Fruit fly (Drosophila melanogaster) whole organism, embryonic: Measurements from ENCODE around the gene CG12279.

Source experiments
- CG11093 ChIP-seq: fragments of 200-800 bp; sonication (Bioruptor generic); IDR thresholded peaks from 3 replicates; pipeline ENCODE4 v1.3.6; 2022; ENCODE audit warnings: missing biosample characterization, missing genetic modification characterization
- CG12155 ChIP-seq: fragments of 200-800 bp; sonication (Bioruptor generic); optimal IDR thresholded peaks from 3 replicates; lab custom pipeline; 2016; ENCODE audit warnings: missing biosample characterization, missing genetic modification characterization
- CG1233 ChIP-seq: fragments of 200-800 bp; sonication (Bioruptor generic); optimal IDR thresholded peaks from 4 replicates; lab custom pipeline; 2018; ENCODE audit warnings: missing biosample characterization, mild to moderate bottlenecking, missing genetic modification characterization
- CG13894 ChIP-seq: fragments of 200-800 bp; sonication (Bioruptor generic); optimal IDR thresholded peaks from 3 replicates; lab custom pipeline; 2018; ENCODE audit warnings: missing biosample characterization, mild to moderate bottlenecking, missing genetic modification characterization, moderate library complexity
- CG14710 ChIP-seq: fragments of 200-800 bp; sonication (Bioruptor generic); optimal IDR thresholded peaks from 3 replicates; lab custom pipeline; 2019; ENCODE audit warnings: missing biosample characterization, mild to moderate bottlenecking, missing genetic modification characterization, moderate library complexity
- CG15514 ChIP-seq: fragments of 200-800 bp; sonication (Bioruptor generic); optimal IDR thresholded peaks from 3 replicates; lab custom pipeline; 2017; ENCODE audit warnings: missing biosample characterization, missing genetic modification characterization, mild to moderate bottlenecking, moderate library complexity, missing genetic modification reagents
- CG16815 ChIP-seq: fragments of 200-800 bp; sonication (Bioruptor generic); optimal IDR thresholded peaks from 3 replicates; lab custom pipeline; 2017; ENCODE audit warnings: missing biosample characterization, mild to moderate bottlenecking, missing genetic modification characterization
- CG17568 ChIP-seq: fragments of 200-800 bp; sonication (Bioruptor generic); optimal IDR thresholded peaks from 2 replicates; lab custom pipeline; 2018; ENCODE audit warnings: missing biosample characterization, mild to moderate bottlenecking, missing genetic modification characterization, moderate library complexity
- CG2889 ChIP-seq: fragments of 200-800 bp; sonication (Bioruptor generic); IDR thresholded peaks from 3 replicates; pipeline ENCODE4 v1.3.6; 2022; ENCODE audit warnings: missing biosample characterization, missing genetic modification characterization
- CG31441 ChIP-seq: fragments of 200-800 bp; sonication (Bioruptor generic); IDR thresholded peaks from 2 replicates; pipeline ENCODE4 v1.3.6; 2022; ENCODE audit warnings: missing biosample characterization, missing genetic modification characterization
- CG34376 ChIP-seq: fragments of 200-800 bp; sonication (Bioruptor generic); optimal IDR thresholded peaks from 2 replicates; lab custom pipeline; 2018; ENCODE audit warnings: missing biosample characterization, mild to moderate bottlenecking, missing genetic modification characterization
- CG3838 ChIP-seq: fragments of 200-800 bp; sonication (Bioruptor generic); optimal IDR thresholded peaks from 3 replicates; lab custom pipeline; 2016; ENCODE audit warnings: missing biosample characterization, missing genetic modification characterization
- CG7357 ChIP-seq: fragments of 200-800 bp; sonication (Bioruptor generic); IDR thresholded peaks from 3 replicates; pipeline ENCODE4 v1.3.6; 2022; ENCODE audit warnings: missing biosample characterization, missing genetic modification characterization
- CG7745 ChIP-seq: fragments of 200-800 bp; sonication (Bioruptor generic); optimal IDR thresholded peaks from 2 replicates; lab custom pipeline; 2018; ENCODE audit warnings: missing biosample characterization, mild to moderate bottlenecking, missing genetic modification characterization, moderate library complexity
- CG8765 ChIP-seq: fragments of 200-800 bp; sonication (Bioruptor generic); IDR thresholded peaks from 2 replicates; pipeline ENCODE4 v1.3.6; 2022; ENCODE audit warnings: missing biosample characterization, missing genetic modification characterization
- CkIIα-i1 ChIP-seq: fragments of 200-800 bp; sonication (Bioruptor generic); IDR thresholded peaks from 2 replicates; pipeline ENCODE4 v1.3.6; 2022; ENCODE audit warnings: missing biosample characterization, missing genetic modification characterization
- CrebB ChIP-seq: fragments of 200-800 bp; sonication (Bioruptor generic); optimal IDR thresholded peaks from 3 replicates; lab custom pipeline; 2018; ENCODE audit warnings: missing biosample characterization, mild to moderate bottlenecking, missing genetic modification characterization
- Dip2 ChIP-seq: fragments of 200-800 bp; sonication (Bioruptor generic); IDR thresholded peaks from 2 replicates; pipeline ENCODE4 v1.3.6; 2022; ENCODE audit warnings: missing biosample characterization, missing genetic modification characterization
- Fer3 ChIP-seq: fragments of 200-800 bp; sonication (Bioruptor generic); optimal IDR thresholded peaks from 2 replicates; lab custom pipeline; 2018; ENCODE audit warnings: missing biosample characterization, mild to moderate bottlenecking, missing genetic modification characterization, moderate library complexity
- HLH54F ChIP-seq: fragments of 200-800 bp; sonication (Bioruptor generic); optimal IDR thresholded peaks from 3 replicates; lab custom pipeline; 2016; ENCODE audit warnings: missing biosample characterization, missing genetic modification characterization
- Hr3 ChIP-seq: fragments of 200-800 bp; sonication (Bioruptor generic); optimal IDR thresholded peaks from 3 replicates; lab custom pipeline; 2016; ENCODE audit warnings: missing biosample characterization, missing genetic modification characterization
- Ravus ChIP-seq: fragments of 200-800 bp; sonication (Bioruptor generic); IDR thresholded peaks from 2 replicates; pipeline ENCODE4 v1.3.6; 2022; ENCODE audit warnings: missing biosample characterization, missing genetic modification characterization
- Usf ChIP-seq: fragments of 200-800 bp; sonication (Bioruptor generic); optimal IDR thresholded peaks from 2 replicates; lab custom pipeline; 2017; ENCODE audit warnings: missing genotype, missing biosample characterization, missing genetic modification characterization
- Vsx1 ChIP-seq: fragments of 200-800 bp; sonication (Bioruptor generic); optimal IDR thresholded peaks from 2 replicates; lab custom pipeline; 2017; ENCODE audit warnings: missing biosample characterization, mild to moderate bottlenecking, missing genetic modification characterization, missing genetic modification reagents
- danr ChIP-seq: fragments of 200-800 bp; sonication (Bioruptor generic); IDR thresholded peaks from 2 replicates; pipeline ENCODE4 v1.3.6; 2022; ENCODE audit warnings: missing biosample characterization, missing genetic modification characterization
- emc ChIP-seq: fragments of 200-800 bp; sonication (Bioruptor generic); optimal IDR thresholded peaks from 2 replicates; lab custom pipeline; 2016; ENCODE audit warnings: missing biosample characterization, missing genetic modification characterization
- fd102C ChIP-seq: fragments of 200-800 bp; sonication (Bioruptor generic); optimal IDR thresholded peaks from 2 replicates; lab custom pipeline; 2018; ENCODE audit warnings: missing biosample characterization, mild to moderate bottlenecking, missing genetic modification characterization, moderate library complexity
- fru ChIP-seq: fragments of >200 bp; optimal IDR thresholded peaks from 2 replicates; lab custom pipeline; 2017
- gro ChIP-seq: fragments of 200-800 bp; sonication (Bioruptor generic); optimal IDR thresholded peaks from 2 replicates; lab custom pipeline; 2016; ENCODE audit warnings: missing biosample characterization, missing genetic modification characterization
- ind ChIP-seq: fragments of 200-800 bp; sonication (Bioruptor generic); optimal IDR thresholded peaks from 3 replicates; lab custom pipeline; 2016; ENCODE audit warnings: missing biosample characterization, missing genetic modification characterization
- jumu ChIP-seq: fragments of 200-800 bp; sonication (Bioruptor generic); optimal IDR thresholded peaks from 3 replicates; lab custom pipeline; 2016; ENCODE audit warnings: missing biosample characterization, missing genetic modification characterization
- knrl ChIP-seq: fragments of 200-800 bp; sonication (Bioruptor generic); IDR thresholded peaks from 3 replicates; pipeline ENCODE4 v1.3.6; 2022; ENCODE audit warnings: missing biosample characterization, missing genetic modification characterization; ENCODE audit not compliant: partially characterized antibody
- lilli ChIP-seq: fragments of 200-800 bp; sonication (Bioruptor generic); optimal IDR thresholded peaks from 3 replicates; lab custom pipeline; 2016; ENCODE audit warnings: missing biosample characterization, missing genetic modification characterization
- maf-S ChIP-seq: fragments of 200-800 bp; sonication (Bioruptor generic); optimal IDR thresholded peaks from 2 replicates; lab custom pipeline; 2016; ENCODE audit warnings: missing biosample characterization, missing genetic modification characterization
- mld ChIP-seq: fragments of 200-800 bp; sonication (Bioruptor generic); IDR thresholded peaks from 3 replicates; pipeline ENCODE4 v1.3.6; 2022; ENCODE audit warnings: missing biosample characterization, missing genetic modification characterization; ENCODE audit not compliant: partially characterized antibody
- nmo ChIP-seq: fragments of 200-800 bp; sonication (Bioruptor generic); optimal IDR thresholded peaks from 2 replicates; lab custom pipeline; 2018; ENCODE audit warnings: missing biosample characterization, mild to moderate bottlenecking, missing genetic modification characterization, moderate library complexity
- odd ChIP-seq: fragments of 200-800 bp; sonication (Bioruptor generic); optimal IDR thresholded peaks from 2 replicates; lab custom pipeline; 2017; ENCODE audit warnings: missing biosample characterization, mild to moderate bottlenecking, missing genetic modification characterization
- pan ChIP-seq, 4 experiments: fragments of >200 bp in 3 of 4; fragments of 200-800 bp in 1 of 4; sonication (Bioruptor generic) in 1 of 4; optimal IDR thresholded peaks in 3 of 4; IDR thresholded peaks in 1 of 4; 2 replicates each; pipeline versions ENCODE4 v1.3.6 to Lab custom; 2017 to 2022; ENCODE audit warnings: missing biosample characterization in 2 of 4, missing genetic modification characterization in 2 of 4, mixed read lengths in 1 of 4
- scrt ChIP-seq: fragments of 200-800 bp; sonication (Bioruptor generic); optimal IDR thresholded peaks from 2 replicates; lab custom pipeline; 2018; ENCODE audit warnings: missing biosample characterization, mild to moderate bottlenecking, missing genetic modification characterization, moderate library complexity
- slbo ChIP-seq: fragments of 200-800 bp; sonication (Bioruptor generic); IDR thresholded peaks from 2 replicates; pipeline ENCODE4 v1.3.6; 2022; ENCODE audit warnings: missing biosample characterization, missing genetic modification characterization
- sqz ChIP-seq: fragments of 200-800 bp; sonication (Bioruptor generic); optimal IDR thresholded peaks from 3 replicates; lab custom pipeline; 2018; ENCODE audit warnings: missing biosample characterization, mild to moderate bottlenecking, missing genetic modification characterization
- sug ChIP-seq: fragments of 200-800 bp; optimal IDR thresholded peaks from 2 replicates; lab custom pipeline; 2019; ENCODE audit warnings: missing biosample characterization, mild to moderate bottlenecking, missing genetic modification characterization, moderate library complexity
- toy ChIP-seq: fragments of 200-800 bp; sonication (Bioruptor generic); IDR thresholded peaks from 2 replicates; pipeline ENCODE4 v1.3.6; 2022; ENCODE audit warnings: missing biosample characterization, missing genetic modification characterization
- ttk ChIP-seq: fragments of 200-800 bp; sonication (Bioruptor generic); IDR thresholded peaks from 2 replicates; pipeline ENCODE4 v2.1.2; 2022; ENCODE audit warnings: missing biosample characterization, missing genetic modification characterization
- vnd ChIP-seq: fragments of 200-800 bp; sonication (Bioruptor generic); IDR thresholded peaks from 3 replicates; pipeline ENCODE4 v1.3.6; 2022; ENCODE audit warnings: missing biosample characterization, missing genetic modification characterization; ENCODE audit not compliant: partially characterized antibody
- wek ChIP-seq: fragments of 200-800 bp; sonication (Bioruptor generic); optimal IDR thresholded peaks from 3 replicates; lab custom pipeline; 2018; ENCODE audit warnings: missing biosample characterization, mild to moderate bottlenecking, missing genetic modification characterization, moderate library complexity
- zen2 ChIP-seq: fragments of 200-800 bp; sonication (Bioruptor generic); IDR thresholded peaks from 3 replicates; pipeline ENCODE4 v1.3.6; 2022; ENCODE audit warnings: missing biosample characterization, missing genetic modification characterization; ENCODE audit not compliant: partially characterized antibody
- zfh1 ChIP-seq: fragments of 200-800 bp; sonication (Bioruptor generic); IDR thresholded peaks from 3 replicates; pipeline ENCODE4 v1.3.6; 2022; ENCODE audit warnings: missing biosample characterization, missing genetic modification characterization

The CG12279 gene

DNA sequence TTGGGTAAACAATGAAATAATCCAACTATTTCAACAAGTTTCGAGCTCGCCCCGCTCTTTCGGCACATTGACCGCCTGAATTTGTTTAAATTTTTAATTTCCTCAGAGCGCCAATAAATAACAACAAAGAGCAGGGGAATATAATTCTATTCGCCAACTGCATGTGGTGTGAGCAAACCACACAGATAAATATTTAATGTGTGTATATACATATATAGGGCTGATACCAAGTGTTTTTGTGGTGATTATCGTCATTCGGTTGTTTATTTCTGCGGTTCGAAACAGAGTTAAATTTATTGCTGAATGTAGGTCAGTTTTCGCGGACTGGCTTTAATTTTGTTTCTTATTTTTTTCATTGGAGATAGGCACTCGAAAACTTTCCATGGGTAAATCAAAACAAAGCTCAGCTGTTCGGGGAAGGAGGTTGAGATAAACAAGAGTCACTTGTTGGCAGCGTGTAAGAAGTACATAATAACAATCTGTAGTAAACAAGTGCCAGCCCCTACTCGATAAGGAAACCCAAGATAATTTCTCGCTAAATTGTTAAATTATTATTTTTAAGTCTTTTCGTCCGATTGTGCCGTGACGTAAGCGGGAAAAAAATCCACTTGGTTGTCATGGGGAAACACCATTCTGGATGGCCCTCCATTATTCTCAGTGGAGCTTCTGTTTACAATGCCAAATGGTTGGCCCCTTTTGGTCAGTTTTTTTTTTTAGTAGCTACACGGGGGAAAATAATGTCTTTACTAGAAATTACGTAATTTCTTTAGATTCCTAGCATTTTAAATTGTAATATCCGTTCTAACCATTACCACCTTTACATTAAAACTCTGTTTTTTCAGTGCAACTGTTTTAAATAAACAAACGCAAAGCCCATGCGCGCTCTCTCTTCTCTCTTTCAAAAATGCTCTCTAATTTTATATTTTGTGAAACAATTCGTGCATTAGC is 13.0 kb downstream of the CG12279 start (continued):
- peak; percentile 41 for TF ChIP-seq scrt (GFP tag; lab: Kevin White, UChicago)
- peak; percentile 1 for TF ChIP-seq CG14710 (tag; lab: Kevin White, UChicago)
- TF ChIP-seq sqz (GFP tag; lab: Kevin White, UChicago): peak; percentile 10
- no peak for TF ChIP-seq Dip2 (GFP tag; lab: Robert Waterston, UW)
- TF ChIP-seq ttk (GFP tag; lab: Robert Waterston, UW): peak; percentile 53; the same call in 1 of the 2 replicates
- peak; percentile 42 for TF ChIP-seq maf-S
- TF ChIP-seq CG3838: no peak
- TF ChIP-seq ind (GFP tag; lab: Kevin White, UChicago): peak; percentile 59
- TF ChIP-seq lilli (GFP tag; lab: Kevin White, UChicago): peak; percentile 71
- TF ChIP-seq CG16815: no peak
- TF ChIP-seq mld: no peak
- TF ChIP-seq gro (GFP tag; lab: Kevin White, UChicago): peak; percentile 51
- TF ChIP-seq Hr3: peak; percentile 28
- no peak for TF ChIP-seq Usf (GFP tag; lab: Kevin White, UChicago)
- TF ChIP-seq CG17568: peak; percentile 32
- TF ChIP-seq zen2: no peak
- TF ChIP-seq nmo (GFP tag; lab: Kevin White, UChicago): peak; percentile 28
- TF ChIP-seq odd (GFP tag; lab: Kevin White, UChicago): no peak
- no peak; the same call in 2 of the 3 replicates for TF ChIP-seq CG7357 (GFP tag; lab: Robert Waterston, UW)
- TF ChIP-seq emc (GFP tag; lab: Kevin White, UChicago): peak; percentile 21
- TF ChIP-seq slbo (GFP tag; lab: Robert Waterston, UW): peak; percentile 81
- no peak for TF ChIP-seq danr (GFP tag; lab: Robert Waterston, UW)
- peak; percentile 22 for TF ChIP-seq wek (GFP tag; lab: Kevin White, UChicago)
- TF ChIP-seq Vsx1 (GFP tag; lab: Kevin White, UChicago): no peak
- peak; percentile 41 for TF ChIP-seq CG12155 (GFP tag; lab: Kevin White, UChicago)
- peak; percentile 53 for TF ChIP-seq CG31441 (GFP tag; lab: Robert Waterston, UW)
- no peak for TF ChIP-seq vnd (GFP tag; lab: Robert Waterston, UW)
- TF ChIP-seq sug (tag; lab: Kevin White, UChicago): no peak
- TF ChIP-seq CkIIα-i1 (GFP tag; lab: Robert Waterston, UW): no peak
- peak; percentile 40 for TF ChIP-seq CG13894 (tag; lab: Kevin White, UChicago)
- peak; percentile 21 for TF ChIP-seq Ravus (GFP tag; lab: Robert Waterston, UW)
- peak; percentile 38 for TF ChIP-seq HLH54F (GFP tag; lab: Kevin White, UChicago)
- TF ChIP-seq pan (optimal IDR thresholded peaks at IDR 0.05; lab: Kevin White, UChicago): no peak
- peak in 1 of 2 experiments; percentile 59 for TF ChIP-seq pan (GFP tag; optimal IDR thresholded peaks at IDR 0.05 in 1 of 2, IDR thresholded peaks at IDR 0.05 in 1 of 2)
- TF ChIP-seq fd102C: no peak
- peak; percentile 62 for TF ChIP-seq zfh1 (GFP tag; lab: Robert Waterston, UW)
- TF ChIP-seq CrebB: no peak
- TF ChIP-seq CG1233 (GFP tag; lab: Kevin White, UChicago): peak; percentile 47
- TF ChIP-seq CG34376 (GFP tag; lab: Kevin White, UChicago): peak; percentile 64
- peak; percentile 31 for TF ChIP-seq CG15514 (GFP tag; lab: Kevin White, UChicago)
- TF ChIP-seq CG11093: no peak
- no peak for TF ChIP-seq CG7745 (tag; lab: Kevin White, UChicago)
- no peak for TF ChIP-seq fru (lab: Kevin White, UChicago)
- TF ChIP-seq CG8765 (GFP tag; lab: Robert Waterston, UW): no peak
- TF ChIP-seq jumu (GFP tag; lab: Kevin White, UChicago): peak; percentile 12
- no peak for TF ChIP-seq toy (GFP tag; lab: Robert Waterston, UW)
- TF ChIP-seq Fer3 (tag; lab: Kevin White, UChicago): peak; percentile 68
- peak; percentile 71 for TF ChIP-seq CG2889 (GFP tag; lab: Robert Waterston, UW)
- no peak for TF ChIP-seq knrl
